Worm (Caenorhabditis elegans): ENCODE results near the gene cul-6.

- no peak for TF ChIP-seq nhr-48 (tag; optimal IDR thresholded peaks at IDR 0.05)
- no peak for TF ChIP-seq fkh-10 (GFP tag; optimal IDR thresholded peaks at IDR 0.05)
- no peak for TF ChIP-seq pha-4 (GFP tag; IDR thresholded peaks at IDR 0.05)
- TF ChIP-seq pha-4 (tag; optimal IDR thresholded peaks at IDR 0.05) = no peak
- TF ChIP-seq snpc-1.2 (GFP tag; IDR thresholded peaks at IDR 0.05) = no peak
- TF ChIP-seq nhr-77 (tag; optimal IDR thresholded peaks at IDR 0.05) = no peak
- TF ChIP-seq jun-1 (tag; optimal IDR thresholded peaks at IDR 0.05) = no peak
- no peak for TF ChIP-seq dpl-1 (GFP tag; optimal IDR thresholded peaks at IDR 0.05)
These were observed 40.7 kb upstream of the cul-6 start, which contains the start of gene ark-1 for ce11 chrIV:12630922-12631321.

Data from whole organism, L4 larva.